Worm (Caenorhabditis elegans) whole organism, L3 larva: Measurements from ENCODE around the gene clec-153.
A peak's percentile ranks its signal among the peaks of the same experiment; 100 is the strongest.

Experiments used
- R02D3.7 ChIP-seq: fragments of 150-350 bp; optimal IDR thresholded peaks from 2 replicates; lab custom pipeline; 2014; ENCODE audit warnings: missing biosample characterization, missing genetic modification characterization
- aly-2 ChIP-seq: fragments of 150-350 bp; optimal IDR thresholded peaks from 2 replicates; lab custom pipeline; 2014; ENCODE audit warnings: missing biosample characterization, missing genetic modification characterization
- ama-1 ChIP-seq: fragments of 150-350 bp; optimal IDR thresholded peaks from 2 replicates; lab custom pipeline; 2018
- ceh-16 ChIP-seq: sonication (generic microtip); optimal IDR thresholded peaks from 2 replicates; lab custom pipeline; 2017; ENCODE audit warnings: missing biosample characterization, missing genetic modification characterization
- ceh-28 ChIP-seq: fragments of 150-350 bp; optimal IDR thresholded peaks from 2 replicates; lab custom pipeline; 2014; ENCODE audit warnings: missing biosample characterization, missing genetic modification reagents, missing genetic modification characterization
- ceh-82 ChIP-seq: fragments of 150-350 bp; optimal IDR thresholded peaks from 2 replicates; lab custom pipeline; 2014; ENCODE audit warnings: missing biosample characterization, missing genetic modification characterization
- ceh-9 ChIP-seq: sonication (generic microtip); optimal IDR thresholded peaks from 2 replicates; lab custom pipeline; 2018; ENCODE audit warnings: missing biosample characterization, missing genetic modification characterization
- daf-12 ChIP-seq: fragments of 150-350 bp; optimal IDR thresholded peaks from 2 replicates; lab custom pipeline; 2014; ENCODE audit warnings: missing biosample characterization, missing genetic modification reagents, missing genetic modification characterization
- egl-27 ChIP-seq: sonication (generic microtip); optimal IDR thresholded peaks from 4 replicates; lab custom pipeline; 2017; ENCODE audit warnings: missing biosample characterization, missing genetic modification reagents, missing genetic modification characterization
- egl-5 ChIP-seq: fragments of 150-350 bp; optimal IDR thresholded peaks from 2 replicates; lab custom pipeline; 2017; ENCODE audit warnings: missing biosample characterization, missing genetic modification reagents, missing genetic modification characterization, inconsistent platforms
- elt-1 ChIP-seq: fragments of 150-350 bp; optimal IDR thresholded peaks from 2 replicates; lab custom pipeline; 2014; ENCODE audit warnings: missing biosample characterization, missing genetic modification characterization
- elt-2 ChIP-seq: sonication (generic microtip); optimal IDR thresholded peaks from 2 replicates; lab custom pipeline; 2016; ENCODE audit warnings: missing genetic modification reagents, mild to moderate bottlenecking, missing genetic modification characterization, missing compliant biosample characterization
- elt-3 ChIP-seq, 3 experiments: fragments of 150-350 bp in 1 of 3; sonication (generic microtip) in 2 of 3; optimal IDR thresholded peaks; 2 replicates in 2 of 3; 4 replicates in 1 of 3; lab custom pipeline; 2014 to 2017; ENCODE audit warnings: missing biosample characterization in 3 of 3, missing genetic modification characterization in 3 of 3
- eor-1 ChIP-seq, 2 experiments: fragments of 150-350 bp; optimal IDR thresholded peaks; 2 replicates each; lab custom pipeline; 2014 to 2018; ENCODE audit warnings: missing biosample characterization in 2 of 2, missing genetic modification characterization in 2 of 2
- fkh-10 ChIP-seq: sonication (generic microtip); optimal IDR thresholded peaks from 2 replicates; lab custom pipeline; 2017; ENCODE audit warnings: missing biosample characterization, missing genetic modification reagents, missing genetic modification characterization
- fkh-2 ChIP-seq: fragments of 150-350 bp; optimal IDR thresholded peaks from 2 replicates; lab custom pipeline; 2014; ENCODE audit warnings: missing biosample characterization, missing genetic modification reagents, missing genetic modification characterization
- fos-1 ChIP-seq: fragments of 150-350 bp; optimal IDR thresholded peaks from 2 replicates; lab custom pipeline; 2014; ENCODE audit warnings: missing biosample characterization, missing genetic modification characterization
- hmg-11 ChIP-seq: sonication (generic microtip); optimal IDR thresholded peaks from 2 replicates; lab custom pipeline; 2016; ENCODE audit warnings: missing genetic modification characterization, missing compliant biosample characterization
- jun-1 ChIP-seq: fragments of 150-350 bp; optimal IDR thresholded peaks from 2 replicates; lab custom pipeline; 2014; ENCODE audit warnings: missing biosample characterization, missing genetic modification reagents, missing genetic modification characterization
- lin-15B ChIP-seq: fragments of 150-350 bp; optimal IDR thresholded peaks from 2 replicates; lab custom pipeline; 2014; ENCODE audit warnings: missing biosample characterization, missing genetic modification characterization
- lin-39 ChIP-seq: fragments of 150-350 bp; optimal IDR thresholded peaks from 2 replicates; lab custom pipeline; 2018; ENCODE audit warnings: missing biosample characterization, missing genetic modification reagents, missing genetic modification characterization
- lsy-12 ChIP-seq: sonication (generic microtip); optimal IDR thresholded peaks from 2 replicates; lab custom pipeline; 2016; ENCODE audit warnings: mild to moderate bottlenecking, missing genetic modification characterization, missing compliant biosample characterization
- mdl-1 ChIP-seq: fragments of 150-350 bp; optimal IDR thresholded peaks from 2 replicates; lab custom pipeline; 2014; ENCODE audit warnings: missing biosample characterization, missing genetic modification characterization
- mml-1 ChIP-seq: fragments of 150-350 bp; sonication (generic microtip); optimal IDR thresholded peaks from 3 replicates; lab custom pipeline; 2014; ENCODE audit warnings: missing biosample characterization, missing genetic modification characterization
- nfya-1 ChIP-seq: sonication (generic microtip); optimal IDR thresholded peaks from 2 replicates; lab custom pipeline; 2017; ENCODE audit warnings: missing genetic modification characterization, mild to moderate bottlenecking, missing compliant biosample characterization, antibody characterized with exemption, moderate library complexity; ENCODE audit not compliant: insufficient read depth
- nhr-11 ChIP-seq: fragments of 150-350 bp; optimal IDR thresholded peaks from 2 replicates; lab custom pipeline; 2014; ENCODE audit warnings: missing biosample characterization, missing genetic modification characterization
- nhr-12 ChIP-seq: fragments of 150-350 bp; optimal IDR thresholded peaks from 2 replicates; lab custom pipeline; 2014; ENCODE audit warnings: missing biosample characterization, missing genetic modification characterization
- nhr-23 ChIP-seq: fragments of 150-350 bp; optimal IDR thresholded peaks from 2 replicates; lab custom pipeline; 2014; ENCODE audit warnings: missing biosample characterization, missing genetic modification reagents, missing genetic modification characterization
- nhr-237 ChIP-seq: fragments of 150-350 bp; optimal IDR thresholded peaks from 2 replicates; lab custom pipeline; 2014; ENCODE audit warnings: missing biosample characterization, missing genetic modification characterization
- nhr-25 ChIP-seq: sonication (generic microtip); optimal IDR thresholded peaks from 2 replicates; lab custom pipeline; 2017; ENCODE audit warnings: missing biosample characterization, missing genetic modification characterization
- nhr-28 ChIP-seq: fragments of 150-350 bp; optimal IDR thresholded peaks from 2 replicates; lab custom pipeline; 2014; ENCODE audit warnings: missing biosample characterization, missing genetic modification characterization
- nhr-43 ChIP-seq: sonication (generic microtip); optimal IDR thresholded peaks from 2 replicates; lab custom pipeline; 2016; ENCODE audit warnings: mild to moderate bottlenecking, missing genetic modification characterization, missing compliant biosample characterization; ENCODE audit not compliant: poor library complexity, severe bottlenecking
- nhr-67 ChIP-seq: fragments of 150-350 bp; optimal IDR thresholded peaks from 2 replicates; lab custom pipeline; 2014; ENCODE audit warnings: missing biosample characterization, missing genetic modification characterization
- nhr-76 ChIP-seq: fragments of 150-350 bp; sonication (generic microtip); optimal IDR thresholded peaks from 5 replicates; lab custom pipeline; 2014; ENCODE audit warnings: missing biosample characterization, missing genetic modification characterization
- nhr-77 ChIP-seq: fragments of 150-350 bp; optimal IDR thresholded peaks from 2 replicates; lab custom pipeline; 2014; ENCODE audit warnings: missing biosample characterization, missing genetic modification characterization
- pha-4 ChIP-seq: fragments of 150-350 bp; optimal IDR thresholded peaks from 2 replicates; lab custom pipeline; 2014; ENCODE audit warnings: missing biosample characterization, missing genetic modification reagents, missing genetic modification characterization
- pqm-1 ChIP-seq: fragments of 150-350 bp; optimal IDR thresholded peaks from 2 replicates; lab custom pipeline; 2017; ENCODE audit warnings: missing biosample characterization, missing genetic modification characterization, inconsistent platforms
- sea-2 ChIP-seq: fragments of 150-350 bp; sonication (generic microtip); optimal IDR thresholded peaks from 4 replicates; lab custom pipeline; 2014; ENCODE audit warnings: missing biosample characterization, missing genetic modification reagents, missing genetic modification characterization
- skn-1 ChIP-seq: fragments of 150-350 bp; optimal IDR thresholded peaks from 2 replicates; lab custom pipeline; 2014; ENCODE audit warnings: missing biosample characterization, missing genetic modification characterization
- snpc-4 ChIP-seq: fragments of 150-350 bp; optimal IDR thresholded peaks from 2 replicates; lab custom pipeline; 2014; ENCODE audit warnings: missing biosample characterization, missing genetic modification characterization
- tbx-2 ChIP-seq: sonication (generic microtip); optimal IDR thresholded peaks from 2 replicates; lab custom pipeline; 2016; ENCODE audit warnings: mild to moderate bottlenecking, missing genetic modification characterization, missing compliant biosample characterization
- unc-39 ChIP-seq: sonication (generic microtip); optimal IDR thresholded peaks from 4 replicates; lab custom pipeline; 2017; ENCODE audit warnings: missing biosample characterization, missing genetic modification characterization
- unc-62 ChIP-seq: fragments of 150-350 bp; sonication (generic microtip); optimal IDR thresholded peaks from 4 replicates; lab custom pipeline; 2014; ENCODE audit warnings: missing biosample characterization, missing genetic modification reagents, missing genetic modification characterization
- zag-1 ChIP-seq: fragments of 150-350 bp; optimal IDR thresholded peaks from 2 replicates; lab custom pipeline; 2014; ENCODE audit warnings: missing biosample characterization, missing genetic modification characterization
- ztf-11 ChIP-seq: fragments of 150-350 bp; optimal IDR thresholded peaks from 2 replicates; lab custom pipeline; 2014; ENCODE audit warnings: missing biosample characterization, missing genetic modification characterization
- ztf-4 ChIP-seq: fragments of 150-350 bp; optimal IDR thresholded peaks from 2 replicates; lab custom pipeline; 2014; ENCODE audit warnings: missing biosample characterization, missing genetic modification characterization

clec-153 gene

DNA sequence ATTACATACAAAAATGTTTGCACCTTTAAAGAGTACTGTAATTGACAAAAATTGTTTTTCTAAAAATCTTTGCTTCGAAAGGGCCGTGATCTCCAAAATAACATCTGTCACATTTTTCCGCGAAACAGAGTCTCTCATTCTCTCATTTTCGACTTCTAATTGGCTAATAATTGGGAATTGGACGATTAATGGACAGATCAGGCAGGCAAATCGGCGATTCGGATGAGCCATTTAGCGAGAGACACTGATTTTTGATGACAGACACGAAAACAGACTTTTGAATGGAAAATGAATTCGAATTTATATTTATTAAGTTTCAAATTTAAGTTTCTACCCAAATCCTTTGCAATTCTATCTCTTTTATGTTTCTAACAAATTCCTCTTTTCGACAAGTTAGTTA is 31.2 kb upstream of the clec-153 start:
- TF ChIP-seq ztf-11 (no peak), egl-5 (tag; lab: Kevin White, UChicago) (peak; percentile 93), nhr-237 (no peak), elt-2 (tag; lab: Kevin White, UChicago) (no peak), lin-15B (no peak), egl-27 (no peak)

DNA sequence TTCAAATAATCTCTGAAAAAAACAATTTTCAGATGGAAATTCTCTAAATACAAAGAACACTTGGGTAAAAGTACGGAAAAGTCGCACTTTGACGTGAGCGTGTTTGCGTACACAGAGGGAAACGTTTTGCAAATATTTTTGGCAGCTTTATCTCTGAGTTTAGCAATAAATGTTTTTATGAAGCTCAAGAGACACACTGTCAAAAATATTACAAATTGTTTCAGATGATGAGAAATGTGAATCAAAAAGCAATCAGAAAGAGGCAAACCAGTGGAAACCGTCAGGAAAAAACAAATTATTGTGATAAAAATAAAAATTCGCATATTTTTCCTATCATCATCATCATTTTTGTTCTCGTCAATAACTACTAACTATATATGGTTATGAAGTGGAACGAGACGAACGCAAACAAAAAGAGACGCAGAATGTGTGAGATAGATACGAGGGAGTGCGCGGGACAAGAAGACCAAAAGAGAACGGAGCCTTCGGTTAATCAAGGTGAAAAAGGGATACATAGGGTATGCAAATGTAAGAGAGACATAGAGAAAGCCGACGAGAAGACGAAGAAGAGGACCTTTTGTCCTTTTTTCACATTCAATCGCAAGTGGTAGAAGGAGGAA is 22.6 kb upstream of the clec-153 start, which contains the start of gene sel-2:
Gene sel-2 (minus strand): TSS at position 51 of the 620 bp plus-strand sequence.
- TF ChIP-seq lsy-12 (tag; lab: Kevin White, UChicago) (no peak), nhr-43 (tag; lab: Kevin White, UChicago) (no peak), ztf-11 (no peak), aly-2 (tag; lab: Kevin White, UChicago) (no peak), fkh-2 (tag; lab: Kevin White, UChicago) (no peak), elt-3 (tag; optimal IDR thresholded peaks at IDR 0.05; lab: Kevin White, UChicago) (no peak), nhr-237 (no peak), unc-39 (no peak), ama-1 (lab: Kevin White, UChicago) (no peak), nhr-76 (tag; lab: Kevin White, UChicago) (no peak), fos-1 (tag; lab: Kevin White, UChicago) (no peak), snpc-4 (tag; lab: Kevin White, UChicago) (peak; percentile 65), egl-5 (tag; lab: Kevin White, UChicago) (no peak), ceh-9 (no peak), ceh-28 (tag; lab: Kevin White, UChicago) (no peak), nfya-1 (peak; percentile 36), ceh-16 (tag; lab: Kevin White, UChicago) (no peak), lin-39 (no peak), ztf-4 (tag; lab: Kevin White, UChicago) (no peak), ceh-82 (no peak), R02D3.7 (no peak), hmg-11 (tag; lab: Kevin White, UChicago) (peak; percentile 61), pha-4 (peak; percentile 57), zag-1 (tag; lab: Kevin White, UChicago) (no peak), lin-15B (peak; percentile 0), jun-1 (tag; lab: Kevin White, UChicago) (no peak), mdl-1 (tag; lab: Kevin White, UChicago) (no peak), elt-1 (tag; lab: Kevin White, UChicago) (no peak), eor-1 (tag; optimal IDR thresholded peaks at IDR 0.05; lab: Kevin White, UChicago) (no peak), nhr-23 (tag; lab: Kevin White, UChicago) (no peak), elt-2 (tag; lab: Kevin White, UChicago) (no peak), tbx-2 (tag; lab: Kevin White, UChicago) (no peak), nhr-77 (tag; lab: Kevin White, UChicago) (no peak), mml-1 (tag; lab: Kevin White, UChicago) (no peak), nhr-11 (tag; lab: Kevin White, UChicago) (no peak), unc-62 (no peak), nhr-25 (tag; lab: Kevin White, UChicago) (peak; percentile 39), nhr-28 (tag; lab: Kevin White, UChicago) (no peak), egl-27 (no peak), daf-12 (tag; lab: Kevin White, UChicago) (no peak), pqm-1 (tag; lab: Kevin White, UChicago) (no peak), nhr-67 (tag; lab: Kevin White, UChicago) (no peak), sea-2 (GFP tag; lab: Kevin White, UChicago) (no peak), skn-1 (no peak), nhr-12 (tag; lab: Kevin White, UChicago) (no peak), fkh-10 (no peak)
